Fruit fly (Drosophila melanogaster) whole organism, embryonic: Measurements from ENCODE around the gene Lamtor5.

Experiments
- CG1647 ChIP-seq: fragments of 200-800 bp; sonication (Bioruptor generic); optimal IDR thresholded peaks from 3 replicates; lab custom pipeline; 2016; ENCODE audit warnings: missing biosample characterization, missing genetic modification characterization
- CG16863 ChIP-seq: fragments of 200-800 bp; sonication (Bioruptor generic); optimal IDR thresholded peaks from 3 replicates; lab custom pipeline; 2016; ENCODE audit warnings: missing biosample characterization, missing genetic modification characterization
- CG1792 ChIP-seq: fragments of 200-800 bp; sonication (Bioruptor generic); optimal IDR thresholded peaks from 2 replicates; lab custom pipeline; 2016; ENCODE audit warnings: missing biosample characterization, missing genetic modification characterization
- CG4820 ChIP-seq: fragments of 200-800 bp; sonication (Bioruptor generic); optimal IDR thresholded peaks from 3 replicates; lab custom pipeline; 2016; ENCODE audit warnings: missing biosample characterization, missing genetic modification characterization
- CG6254 ChIP-seq: fragments of 200-800 bp; sonication (Bioruptor generic); optimal IDR thresholded peaks from 3 replicates; lab custom pipeline; 2017; ENCODE audit warnings: mild to moderate bottlenecking, missing biosample characterization, missing genetic modification reagents, missing genetic modification characterization
- CG6854 ChIP-seq: fragments of 200-800 bp; sonication (Bioruptor generic); optimal IDR thresholded peaks from 3 replicates; lab custom pipeline; 2017; ENCODE audit warnings: missing biosample characterization, mild to moderate bottlenecking, missing genetic modification characterization
- CG9932 ChIP-seq: fragments of 200-800 bp; sonication (Bioruptor generic); IDR thresholded peaks from 2 replicates; pipeline ENCODE4 v1.3.6; 2022; ENCODE audit warnings: missing biosample characterization, missing genetic modification characterization
- Deaf1 ChIP-seq: fragments of 200-800 bp; optimal IDR thresholded peaks from 3 replicates; lab custom pipeline; 2019; ENCODE audit warnings: missing biosample characterization, mild to moderate bottlenecking, missing genetic modification characterization, moderate library complexity
- gem ChIP-seq: fragments of 200-800 bp; sonication (Bioruptor generic); optimal IDR thresholded peaks from 2 replicates; lab custom pipeline; 2019; ENCODE audit warnings: missing biosample characterization, mild to moderate bottlenecking, missing genetic modification characterization, moderate library complexity
- gfzf ChIP-seq: fragments of 200-800 bp; sonication (Bioruptor generic); optimal IDR thresholded peaks from 2 replicates; lab custom pipeline; 2016; ENCODE audit warnings: missing biosample characterization, mild to moderate bottlenecking, missing genetic modification characterization, moderate library complexity
- nmo ChIP-seq: fragments of 200-800 bp; sonication (Bioruptor generic); optimal IDR thresholded peaks from 2 replicates; lab custom pipeline; 2018; ENCODE audit warnings: missing biosample characterization, mild to moderate bottlenecking, missing genetic modification characterization, moderate library complexity
- sens ChIP-seq: fragments of 200-800 bp; sonication (Bioruptor generic); peaks from one replicate; lab custom pipeline; 2016; ENCODE audit warnings: missing biosample characterization, missing genetic modification characterization
- zf30C ChIP-seq: fragments of 200-800 bp; sonication (Bioruptor generic); optimal IDR thresholded peaks from 3 replicates; lab custom pipeline; 2018; ENCODE audit warnings: missing biosample characterization, mild to moderate bottlenecking, missing genetic modification characterization

dm6 chrX:1861620-1862184 lies 2.9 kb upstream of the Lamtor5 start, which contains the start of gene deltaCOP:
- TF ChIP-seq CG6254 (GFP tag; lab: Kevin White, UChicago) (peak; percentile 43), gfzf (GFP tag; lab: Kevin White, UChicago) (peak; percentile 75), CG1647 (GFP tag; lab: Kevin White, UChicago) (peak; percentile 88), nmo (GFP tag; lab: Kevin White, UChicago) (peak; percentile 79), Deaf1 (tag; lab: Kevin White, UChicago) (no peak), CG9932 (GFP tag; lab: Robert Waterston, UW) (peak; percentile 89), CG4820 (peak; percentile 80), CG1792 (GFP tag; lab: Kevin White, UChicago) (peak; percentile 83), zf30C (no peak), gem (tag; lab: Kevin White, UChicago) (no peak), CG16863 (GFP tag; lab: Kevin White, UChicago) (peak; percentile 89), CG6854 (GFP tag; lab: Kevin White, UChicago) (no peak), sens (GFP tag; lab: Kevin White, UChicago) (peak; percentile 98)
